Fruit fly (Drosophila melanogaster) whole organism, embryonic: Measurements from ENCODE around the gene CG5196.
A peak's percentile ranks its signal among the peaks of the same experiment; 100 is the strongest.

Source experiments
- ATbp ChIP-seq: fragments of 200-800 bp; sonication (Bioruptor generic); optimal IDR thresholded peaks from 2 replicates; lab custom pipeline; 2017; ENCODE audit warnings: missing biosample characterization, mild to moderate bottlenecking, missing genetic modification characterization, missing genetic modification reagents
- CG11085 ChIP-seq: fragments of 200-800 bp; sonication (Bioruptor generic); IDR thresholded peaks from 2 replicates; pipeline ENCODE4 v1.3.6; 2022; ENCODE audit warnings: missing biosample characterization, missing genetic modification characterization
- CG12155 ChIP-seq: fragments of 200-800 bp; sonication (Bioruptor generic); optimal IDR thresholded peaks from 3 replicates; lab custom pipeline; 2016; ENCODE audit warnings: missing biosample characterization, missing genetic modification characterization
- CG12659 ChIP-seq: fragments of 200-800 bp; sonication (Bioruptor generic); optimal IDR thresholded peaks from 3 replicates; lab custom pipeline; 2017; ENCODE audit warnings: mild to moderate bottlenecking, missing biosample characterization, missing genetic modification reagents, missing genetic modification characterization
- CG13123 ChIP-seq: fragments of 200-800 bp; sonication (Bioruptor generic); optimal IDR thresholded peaks from 2 replicates; lab custom pipeline; 2016; ENCODE audit warnings: missing biosample characterization, missing genetic modification characterization
- CG15269 ChIP-seq: fragments of 200-800 bp; sonication (Bioruptor generic); optimal IDR thresholded peaks from 2 replicates; lab custom pipeline; 2018; ENCODE audit warnings: missing biosample characterization, mild to moderate bottlenecking, missing genetic modification characterization, moderate library complexity
- CG1529 ChIP-seq: fragments of 200-800 bp; sonication (Bioruptor generic); optimal IDR thresholded peaks from 3 replicates; lab custom pipeline; 2018; ENCODE audit warnings: missing biosample characterization, missing genetic modification characterization
- CG17361 ChIP-seq: fragments of 200-800 bp; sonication (Bioruptor generic); IDR thresholded peaks from 3 replicates; pipeline ENCODE4 v1.3.6; 2022; ENCODE audit warnings: missing biosample characterization, missing genetic modification characterization
- CG2120 ChIP-seq: fragments of 200-800 bp; sonication (Bioruptor generic); optimal IDR thresholded peaks from 3 replicates; lab custom pipeline; 2016; ENCODE audit warnings: missing biosample characterization, missing genetic modification characterization
- CG32532 ChIP-seq: fragments of 200-800 bp; sonication (Bioruptor generic); IDR thresholded peaks from 2 replicates; pipeline ENCODE4 v1.3.6; 2022; ENCODE audit warnings: missing biosample characterization, missing genetic modification characterization
- CG32767 ChIP-seq: fragments of 200-800 bp; sonication (Bioruptor generic); IDR thresholded peaks from 2 replicates; pipeline ENCODE4 v1.3.6; 2022; ENCODE audit warnings: missing biosample characterization, missing genetic modification characterization
- CG3281 ChIP-seq: fragments of 200-800 bp; sonication (Bioruptor generic); optimal IDR thresholded peaks from 3 replicates; lab custom pipeline; 2017; ENCODE audit warnings: missing biosample characterization, mild to moderate bottlenecking, missing genetic modification characterization
- CG33213 ChIP-seq: fragments of 200-800 bp; sonication (Bioruptor generic); optimal IDR thresholded peaks from 3 replicates; lab custom pipeline; 2016; ENCODE audit warnings: missing biosample characterization, missing genetic modification characterization
- CG34224 ChIP-seq: fragments of 200-800 bp; sonication (Bioruptor generic); IDR thresholded peaks from 3 replicates; pipeline ENCODE4 v1.3.6; 2022; ENCODE audit warnings: missing biosample characterization, missing genetic modification characterization; ENCODE audit not compliant: partially characterized antibody
- CG4328 ChIP-seq: fragments of 200-800 bp; sonication (Bioruptor generic); optimal IDR thresholded peaks from 3 replicates; lab custom pipeline; 2017; ENCODE audit warnings: missing biosample characterization, missing genetic modification reagents, missing genetic modification characterization
- CG6272 ChIP-seq: fragments of 200-800 bp; sonication (Bioruptor generic); IDR thresholded peaks from 2 replicates; pipeline ENCODE4 v1.3.6; 2022; ENCODE audit warnings: missing biosample characterization, missing genetic modification characterization
- CG6689 ChIP-seq: fragments of 200-800 bp; sonication (Bioruptor generic); IDR thresholded peaks from 2 replicates; pipeline ENCODE4 v1.3.6; 2022; ENCODE audit warnings: missing biosample characterization, missing genetic modification characterization
- CG7271 ChIP-seq: fragments of 200-800 bp; sonication (Bioruptor generic); optimal IDR thresholded peaks from 2 replicates; lab custom pipeline; 2018; ENCODE audit warnings: missing biosample characterization, mild to moderate bottlenecking, missing genetic modification characterization, moderate library complexity
- CG7786 ChIP-seq: fragments of 200-800 bp; sonication (Bioruptor generic); optimal IDR thresholded peaks from 2 replicates; lab custom pipeline; 2016; ENCODE audit warnings: missing biosample characterization, missing genetic modification characterization
- CG7839 ChIP-seq: fragments of 200-800 bp; sonication (Bioruptor generic); optimal IDR thresholded peaks from 3 replicates; lab custom pipeline; 2018; ENCODE audit warnings: missing biosample characterization, mild to moderate bottlenecking, missing genetic modification characterization, moderate library complexity
- CG8290 ChIP-seq, 3 experiments: fragments of 200-800 bp; sonication (Bioruptor generic); optimal IDR thresholded peaks; 2 replicates each; lab custom pipeline; 2016 to 2019; ENCODE audit warnings: missing biosample characterization in 3 of 3, missing genetic modification characterization in 3 of 3, mild to moderate bottlenecking in 2 of 3, moderate library complexity in 1 of 3
- Dek ChIP-seq: fragments of 200-800 bp; sonication (Bioruptor generic); optimal IDR thresholded peaks from 3 replicates; lab custom pipeline; 2019; ENCODE audit warnings: missing biosample characterization, mild to moderate bottlenecking, missing genetic modification characterization, moderate library complexity
- Dref ChIP-seq: fragments of 200-800 bp; sonication (Bioruptor generic); IDR thresholded peaks from 2 replicates; pipeline ENCODE4 v1.3.6; 2022; ENCODE audit warnings: missing biosample characterization, missing genetic modification characterization
- HHEX ChIP-seq: fragments of 200-800 bp; sonication (Bioruptor generic); optimal IDR thresholded peaks from 3 replicates; lab custom pipeline; 2017; ENCODE audit warnings: missing biosample characterization, mild to moderate bottlenecking, missing genetic modification characterization, missing genetic modification reagents
- HLH4C ChIP-seq: fragments of 200-800 bp; sonication (Bioruptor generic); IDR thresholded peaks from 3 replicates; pipeline ENCODE4 v1.3.6; 2022; ENCODE audit warnings: missing biosample characterization, missing genetic modification characterization; ENCODE audit not compliant: partially characterized antibody
- Hr78 ChIP-seq, 2 experiments: fragments of 200-800 bp in 1 of 2; fragments of >200 bp in 1 of 2; sonication (Bioruptor generic) in 1 of 2; optimal IDR thresholded peaks; 2 replicates each; lab custom pipeline; 2017 to 2019; ENCODE audit warnings: missing biosample characterization in 2 of 2, missing genetic modification characterization in 2 of 2, mild to moderate bottlenecking in 1 of 2, moderate library complexity in 1 of 2
- Neu2 ChIP-seq: fragments of 200-800 bp; sonication (Bioruptor generic); optimal IDR thresholded peaks from 3 replicates; lab custom pipeline; 2016; ENCODE audit warnings: missing biosample characterization, missing genetic modification characterization, borderline replicate concordance
- Six4 ChIP-seq: fragments of 200-800 bp; sonication (Bioruptor generic); optimal IDR thresholded peaks from 2 replicates; lab custom pipeline; 2016; ENCODE audit warnings: missing biosample characterization, missing genetic modification characterization
- Sox102F ChIP-seq: fragments of 200-800 bp; sonication (Bioruptor generic); optimal IDR thresholded peaks from 2 replicates; lab custom pipeline; 2018; ENCODE audit warnings: missing biosample characterization, mild to moderate bottlenecking, missing genetic modification characterization, moderate library complexity
- TFAM ChIP-seq: fragments of 200-800 bp; sonication (Bioruptor generic); optimal IDR thresholded peaks from 2 replicates; lab custom pipeline; 2017; ENCODE audit warnings: missing biosample characterization, missing genetic modification characterization, inconsistent platforms
- Usf ChIP-seq: fragments of 200-800 bp; sonication (Bioruptor generic); optimal IDR thresholded peaks from 2 replicates; lab custom pipeline; 2017; ENCODE audit warnings: missing genotype, missing biosample characterization, missing genetic modification characterization
- Xbp1 ChIP-seq: fragments of 200-800 bp; sonication (Bioruptor generic); optimal IDR thresholded peaks from 3 replicates; lab custom pipeline; 2016; ENCODE audit warnings: missing biosample characterization, mild to moderate bottlenecking, missing genetic modification characterization
- az2 ChIP-seq: fragments of 200-800 bp; sonication (Bioruptor generic); optimal IDR thresholded peaks from 3 replicates; lab custom pipeline; 2016; ENCODE audit warnings: missing biosample characterization, missing genetic modification characterization
- cad ChIP-seq: fragments of >200 bp; optimal IDR thresholded peaks from 2 replicates; lab custom pipeline; 2017; ENCODE audit warnings: missing biosample characterization, missing genetic modification characterization
- caup ChIP-seq: fragments of 200-800 bp; sonication (Bioruptor generic); optimal IDR thresholded peaks from 3 replicates; lab custom pipeline; 2017; ENCODE audit warnings: missing biosample characterization, mild to moderate bottlenecking, missing genetic modification characterization, moderate library complexity; ENCODE audit not compliant: severe bottlenecking
- ci ChIP-seq: fragments of 200-800 bp; sonication (Bioruptor generic); IDR thresholded peaks from 3 replicates; pipeline ENCODE4 v1.3.6; 2022; ENCODE audit warnings: missing biosample characterization, missing genetic modification characterization
- fd64A ChIP-seq: fragments of 200-800 bp; sonication (Bioruptor generic); optimal IDR thresholded peaks from 3 replicates; lab custom pipeline; 2018; ENCODE audit warnings: missing biosample characterization, mild to moderate bottlenecking, missing genetic modification characterization
- her ChIP-seq: fragments of 200-800 bp; sonication (Bioruptor generic); optimal IDR thresholded peaks from 2 replicates; lab custom pipeline; 2016; ENCODE audit warnings: missing biosample characterization, missing genetic modification characterization
- jing ChIP-seq: fragments of 200-800 bp; sonication (Bioruptor generic); optimal IDR thresholded peaks from 2 replicates; lab custom pipeline; 2018; ENCODE audit warnings: missing biosample characterization, mild to moderate bottlenecking, missing genetic modification characterization
- lab ChIP-seq: fragments of 200-800 bp; sonication (Bioruptor generic); optimal IDR thresholded peaks from 3 replicates; lab custom pipeline; 2017; ENCODE audit warnings: missing biosample characterization, missing genetic modification characterization, mild to moderate bottlenecking, moderate library complexity, missing genetic modification reagents
- lbe ChIP-seq: fragments of 200-800 bp; sonication (Bioruptor generic); optimal IDR thresholded peaks from 2 replicates; lab custom pipeline; 2016; ENCODE audit warnings: missing biosample characterization, mild to moderate bottlenecking, missing genetic modification characterization
- phol ChIP-seq: fragments of 200-800 bp; sonication (Bioruptor generic); optimal IDR thresholded peaks from 3 replicates; lab custom pipeline; 2018; ENCODE audit warnings: missing biosample characterization, mild to moderate bottlenecking, missing genetic modification characterization, moderate library complexity
- pnt ChIP-seq: fragments of 200-800 bp; sonication (Bioruptor generic); optimal IDR thresholded peaks from 3 replicates; lab custom pipeline; 2016; ENCODE audit warnings: missing biosample characterization, missing genetic modification characterization
- pzg ChIP-seq: fragments of 200-800 bp; sonication (Bioruptor generic); optimal IDR thresholded peaks from 3 replicates; lab custom pipeline; 2018; ENCODE audit warnings: missing biosample characterization, mild to moderate bottlenecking, missing genetic modification characterization, moderate library complexity
- rib ChIP-seq: fragments of 200-800 bp; sonication (Bioruptor generic); IDR thresholded peaks from 2 replicates; pipeline ENCODE4 v1.3.6; 2022; ENCODE audit warnings: missing biosample characterization, missing genetic modification characterization
- run ChIP-seq: fragments of 200-800 bp; sonication (Bioruptor generic); optimal IDR thresholded peaks from 3 replicates; lab custom pipeline; 2018; ENCODE audit warnings: missing biosample characterization, mild to moderate bottlenecking, missing genetic modification characterization
- sens ChIP-seq: fragments of 200-800 bp; sonication (Bioruptor generic); peaks from one replicate; lab custom pipeline; 2016; ENCODE audit warnings: missing biosample characterization, missing genetic modification characterization

CG5196 gene

DNA sequence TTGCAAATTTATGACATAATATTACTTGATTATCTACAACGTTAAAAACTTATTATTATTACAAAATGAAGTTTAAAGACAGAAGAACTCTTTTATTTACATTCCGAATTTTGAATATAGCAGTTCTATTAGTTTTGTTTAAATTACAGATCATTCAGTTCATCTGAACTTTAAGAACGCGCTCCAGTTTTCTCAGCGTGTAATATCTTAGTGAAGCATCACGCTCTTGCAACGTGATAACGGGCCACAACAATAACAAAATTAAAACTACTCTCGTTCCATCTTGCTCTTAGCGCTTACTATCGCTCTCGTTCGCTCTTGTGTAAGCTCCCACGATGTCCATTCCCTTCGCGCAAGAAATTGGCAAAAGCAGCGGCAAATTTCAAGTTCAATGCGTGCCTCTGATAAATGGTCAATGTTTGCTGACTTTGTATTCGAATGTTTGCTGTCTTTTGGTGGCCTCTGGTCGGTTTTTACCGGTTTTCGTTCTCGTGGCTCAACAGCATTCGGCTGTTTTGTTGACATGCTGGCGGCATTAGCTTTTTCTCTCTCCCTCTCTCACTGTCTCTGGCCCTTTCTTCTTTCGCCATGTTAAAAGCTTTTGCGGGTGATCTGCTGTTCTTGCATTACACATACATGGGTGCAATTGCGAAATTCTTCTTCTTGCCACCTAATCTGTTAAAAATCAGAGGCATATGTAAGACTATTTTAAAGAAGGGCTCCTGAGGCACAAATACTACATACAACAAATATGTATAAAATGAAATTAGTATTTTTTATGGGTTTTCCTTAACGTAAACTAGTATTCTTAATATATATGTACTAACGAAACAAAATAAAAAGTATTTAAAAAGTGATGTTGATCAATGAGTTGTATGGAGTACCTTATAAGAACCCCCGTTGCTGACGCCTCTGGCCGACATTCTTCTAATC is 34.8 kb downstream of the CG5196 start (continued):
- TF ChIP-seq phol (tag; lab: Kevin White, UChicago) = peak; percentile 1
- no peak for TF ChIP-seq CG1529
- no peak for TF ChIP-seq cad (GFP tag; lab: Kevin White, UChicago)
- no peak for TF ChIP-seq fd64A (GFP tag; lab: Kevin White, UChicago)
- TF ChIP-seq CG32532 (GFP tag; lab: Robert Waterston, UW) = peak; percentile 45
- TF ChIP-seq run (tag; lab: Kevin White, UChicago) = no peak
- TF ChIP-seq lab (GFP tag; lab: Kevin White, UChicago) = peak; percentile 47
- TF ChIP-seq ATbp (GFP tag; lab: Kevin White, UChicago) = no peak
- no peak for TF ChIP-seq CG13123
- TF ChIP-seq CG4328 (GFP tag; lab: Kevin White, UChicago) = no peak
- TF ChIP-seq rib (GFP tag; lab: Robert Waterston, UW) = 0 out of 2 replicates have a peak, but pooled peaks have one; percentile 42
- TF ChIP-seq Dref (GFP tag; lab: Robert Waterston, UW) = no peak
- TF ChIP-seq CG33213 = no peak
- peak; percentile 8 for TF ChIP-seq Xbp1
- TF ChIP-seq CG17361 = 0 out of 3 replicates have a peak, but pooled peaks have one; percentile 7
- TF ChIP-seq CG2120 (GFP tag; lab: Kevin White, UChicago) = peak; percentile 75
- TF ChIP-seq HHEX = peak; percentile 5
- TF ChIP-seq caup (GFP tag; lab: Kevin White, UChicago) = no peak
- peak; percentile 47 for TF ChIP-seq CG7839 (tag; lab: Kevin White, UChicago)
- peak; percentile 79 for TF ChIP-seq sens
- no peak for TF ChIP-seq CG11085 (GFP tag; lab: Robert Waterston, UW)
- TF ChIP-seq jing (GFP tag; lab: Kevin White, UChicago) = no peak
- TF ChIP-seq HLH4C = no peak
- peak in 1 of 2 experiments; percentile 21 for TF ChIP-seq Hr78 (GFP tag; optimal IDR thresholded peaks at IDR 0.05; lab: Kevin White, UChicago)
- TF ChIP-seq CG7271 (tag; lab: Kevin White, UChicago) = no peak
- peak; percentile 67 for TF ChIP-seq lbe (GFP tag; lab: Kevin White, UChicago)
- TF ChIP-seq Usf (GFP tag; lab: Kevin White, UChicago) = peak; percentile 33
- TF ChIP-seq Dek (tag; lab: Kevin White, UChicago) = peak; percentile 12
- no peak for TF ChIP-seq ci (GFP tag; lab: Robert Waterston, UW)
- TF ChIP-seq CG6272 (GFP tag; lab: Robert Waterston, UW) = no peak
- no peak for TF ChIP-seq Neu2
- no peak for TF ChIP-seq CG7786
- TF ChIP-seq Six4 (GFP tag; lab: Kevin White, UChicago) = no peak
- peak; percentile 71 for TF ChIP-seq CG15269 (tag; lab: Kevin White, UChicago)
- no peak for TF ChIP-seq her (GFP tag; lab: Kevin White, UChicago)
- no peak for TF ChIP-seq pnt
- TF ChIP-seq Sox102F (GFP tag; lab: Kevin White, UChicago) = peak; percentile 7
- 0 out of 3 replicates have a peak, but pooled peaks have one; percentile 8 for TF ChIP-seq CG34224
- TF ChIP-seq CG8290 (GFP tag; optimal IDR thresholded peaks at IDR 0.05; lab: Kevin White, UChicago) = no peak
- TF ChIP-seq CG8290 (tag; optimal IDR thresholded peaks at IDR 0.05; lab: Kevin White, UChicago) = peak in 1 of 2 experiments; percentile 22
- no peak for TF ChIP-seq pzg
- TF ChIP-seq CG3281 (GFP tag; lab: Kevin White, UChicago) = peak; percentile 61
- no peak for TF ChIP-seq CG6689 (GFP tag; lab: Robert Waterston, UW)
- no peak for TF ChIP-seq CG32767 (GFP tag; lab: Robert Waterston, UW)
- TF ChIP-seq CG12155 (GFP tag; lab: Kevin White, UChicago) = peak; percentile 6
- no peak for TF ChIP-seq az2 (GFP tag; lab: Kevin White, UChicago)
- TF ChIP-seq TFAM (GFP tag; lab: Kevin White, UChicago) = no peak
- TF ChIP-seq CG12659 (GFP tag; lab: Kevin White, UChicago) = peak; percentile 43
